Fruit fly (Drosophila melanogaster) whole organism, embryonic: Measurements from ENCODE around the gene Sse.

Source experiments
- BEAF-32 ChIP-seq: fragments of 200-800 bp; sonication (Bioruptor generic); optimal IDR thresholded peaks from 3 replicates; lab custom pipeline; 2017; ENCODE audit warnings: missing biosample characterization, missing genetic modification characterization, mild to moderate bottlenecking, moderate library complexity, missing genetic modification reagents
- CG10209 ChIP-seq: fragments of 200-800 bp; sonication (Bioruptor generic); optimal IDR thresholded peaks from 3 replicates; lab custom pipeline; 2017; ENCODE audit warnings: missing biosample characterization, mild to moderate bottlenecking, missing genetic modification characterization, missing genetic modification reagents
- CG10431 ChIP-seq: fragments of 200-800 bp; sonication (Bioruptor generic); optimal IDR thresholded peaks from 3 replicates; lab custom pipeline; 2018; ENCODE audit warnings: missing biosample characterization, mild to moderate bottlenecking, missing genetic modification characterization
- CG10462 ChIP-seq: fragments of 200-800 bp; sonication (Bioruptor generic); optimal IDR thresholded peaks from 2 replicates; lab custom pipeline; 2016; ENCODE audit warnings: missing biosample characterization, missing genetic modification characterization
- CG11085 ChIP-seq: fragments of 200-800 bp; sonication (Bioruptor generic); IDR thresholded peaks from 2 replicates; pipeline ENCODE4 v1.3.6; 2022; ENCODE audit warnings: missing biosample characterization, missing genetic modification characterization
- CG11695 ChIP-seq: fragments of 200-800 bp; sonication (Bioruptor generic); IDR thresholded peaks from 3 replicates; pipeline ENCODE4 v1.3.6; 2022; ENCODE audit warnings: missing biosample characterization, missing genetic modification characterization
- CG12219 ChIP-seq: fragments of 200-800 bp; sonication (Bioruptor generic); optimal IDR thresholded peaks from 3 replicates; lab custom pipeline; 2018; ENCODE audit warnings: missing biosample characterization, mild to moderate bottlenecking, missing genetic modification characterization
- CG12744 ChIP-seq: fragments of 200-800 bp; sonication (Bioruptor generic); optimal IDR thresholded peaks from 2 replicates; lab custom pipeline; 2016; ENCODE audit warnings: missing biosample characterization, missing genetic modification characterization
- CG13624 ChIP-seq: fragments of 200-800 bp; sonication (Bioruptor generic); optimal IDR thresholded peaks from 2 replicates; lab custom pipeline; 2016; ENCODE audit warnings: missing biosample characterization, missing genetic modification characterization
- CG14050 ChIP-seq: fragments of 200-800 bp; sonication (Bioruptor generic); IDR thresholded peaks from 3 replicates; pipeline ENCODE4 v1.3.6; 2022; ENCODE audit warnings: missing biosample characterization, missing genetic modification characterization
- CG15514 ChIP-seq: fragments of 200-800 bp; sonication (Bioruptor generic); optimal IDR thresholded peaks from 3 replicates; lab custom pipeline; 2017; ENCODE audit warnings: missing biosample characterization, missing genetic modification characterization, mild to moderate bottlenecking, moderate library complexity, missing genetic modification reagents
- CG1602 ChIP-seq: fragments of 200-800 bp; sonication (Bioruptor generic); optimal IDR thresholded peaks from 3 replicates; lab custom pipeline; 2016; ENCODE audit warnings: missing biosample characterization, missing genetic modification characterization
- CG17186 ChIP-seq: fragments of 200-800 bp; sonication (Bioruptor generic); optimal IDR thresholded peaks from 3 replicates; lab custom pipeline; 2017; ENCODE audit warnings: missing biosample characterization, missing genetic modification reagents, missing genetic modification characterization
- CG31365 ChIP-seq: fragments of 200-800 bp; sonication (Bioruptor generic); optimal IDR thresholded peaks from 2 replicates; lab custom pipeline; 2018; ENCODE audit warnings: missing biosample characterization, mild to moderate bottlenecking, missing genetic modification characterization
- CG3726 ChIP-seq: fragments of 200-800 bp; sonication (Bioruptor generic); IDR thresholded peaks from 3 replicates; pipeline ENCODE4, ENCODE4 v1.3.6; 2022; ENCODE audit warnings: missing biosample characterization, missing genetic modification characterization
- CG43689 ChIP-seq: fragments of 200-800 bp; sonication (Bioruptor generic); IDR thresholded peaks from 2 replicates; pipeline ENCODE4 v1.3.6; 2022; ENCODE audit warnings: missing biosample characterization, missing genetic modification characterization
- CG6813 ChIP-seq: fragments of 200-800 bp; sonication (Bioruptor generic); optimal IDR thresholded peaks from 2 replicates; lab custom pipeline; 2017; ENCODE audit warnings: missing biosample characterization, missing genetic modification characterization, mild to moderate bottlenecking, moderate library complexity, missing genetic modification reagents
- CG7745 ChIP-seq: fragments of 200-800 bp; sonication (Bioruptor generic); optimal IDR thresholded peaks from 2 replicates; lab custom pipeline; 2018; ENCODE audit warnings: missing biosample characterization, mild to moderate bottlenecking, missing genetic modification characterization, moderate library complexity
- CrebB ChIP-seq: fragments of 200-800 bp; sonication (Bioruptor generic); optimal IDR thresholded peaks from 3 replicates; lab custom pipeline; 2018; ENCODE audit warnings: missing biosample characterization, mild to moderate bottlenecking, missing genetic modification characterization
- Dfd ChIP-seq, 2 experiments: fragments of >200 bp; optimal IDR thresholded peaks; 2 replicates each; lab custom pipeline; 2017; ENCODE audit warnings: missing biosample characterization in 2 of 2, missing genetic modification characterization in 2 of 2
- Eip74EF ChIP-seq, 2 experiments: fragments of 200-800 bp in 1 of 2; fragments of >200 bp in 1 of 2; sonication (Bioruptor generic) in 1 of 2; optimal IDR thresholded peaks; 2 replicates each; lab custom pipeline; 2017 to 2019; ENCODE audit warnings: missing biosample characterization in 2 of 2, missing genetic modification characterization in 2 of 2, mild to moderate bottlenecking in 1 of 2, moderate library complexity in 1 of 2
- HLH4C ChIP-seq: fragments of 200-800 bp; sonication (Bioruptor generic); IDR thresholded peaks from 3 replicates; pipeline ENCODE4 v1.3.6; 2022; ENCODE audit warnings: missing biosample characterization, missing genetic modification characterization; ENCODE audit not compliant: partially characterized antibody
- MESR4 ChIP-seq: fragments of 200-800 bp; sonication (Bioruptor generic); optimal IDR thresholded peaks from 2 replicates; lab custom pipeline; 2018; ENCODE audit warnings: missing biosample characterization, mild to moderate bottlenecking, missing genetic modification characterization, moderate library complexity
- Max ChIP-seq: fragments of 200-800 bp; sonication (Bioruptor generic); optimal IDR thresholded peaks from 2 replicates; lab custom pipeline; 2016; ENCODE audit warnings: missing biosample characterization, mild to moderate bottlenecking, missing genetic modification characterization
- Meics ChIP-seq: fragments of 200-800 bp; sonication (Bioruptor generic); optimal IDR thresholded peaks from 2 replicates; lab custom pipeline; 2017; ENCODE audit warnings: missing biosample characterization, mild to moderate bottlenecking, missing genetic modification characterization
- NC2β ChIP-seq: fragments of 200-800 bp; sonication (Bioruptor generic); optimal IDR thresholded peaks from 2 replicates; lab custom pipeline; 2016; ENCODE audit warnings: missing biosample characterization, missing genetic modification characterization
- Nf-YB ChIP-seq: fragments of 200-800 bp; sonication (Bioruptor generic); optimal IDR thresholded peaks from 3 replicates; lab custom pipeline; 2019; ENCODE audit warnings: missing biosample characterization, mild to moderate bottlenecking, missing genetic modification characterization, moderate library complexity
- Poxn ChIP-seq: fragments of 200-800 bp; sonication (Bioruptor generic); IDR thresholded peaks from 2 replicates; pipeline ENCODE4 v1.3.6; 2022; ENCODE audit warnings: missing biosample characterization, missing genetic modification characterization
- Six4 ChIP-seq: fragments of 200-800 bp; sonication (Bioruptor generic); optimal IDR thresholded peaks from 2 replicates; lab custom pipeline; 2016; ENCODE audit warnings: missing biosample characterization, missing genetic modification characterization
- Tbp ChIP-seq: fragments of >200 bp; optimal IDR thresholded peaks from 2 replicates; lab custom pipeline; 2018; ENCODE audit warnings: missing biosample characterization, missing genetic modification characterization
- Xrp1 ChIP-seq: fragments of 200-800 bp; sonication (Bioruptor generic); IDR thresholded peaks from 2 replicates; pipeline ENCODE4 v1.3.6; 2022; ENCODE audit warnings: missing biosample characterization, missing genetic modification characterization
- amos ChIP-seq: fragments of 200-800 bp; sonication (Bioruptor generic); IDR thresholded peaks from 2 replicates; pipeline ENCODE4 v1.3.6; 2022; ENCODE audit warnings: missing biosample characterization, missing genetic modification characterization; ENCODE audit not compliant: partially characterized antibody
- az2 ChIP-seq: fragments of 200-800 bp; sonication (Bioruptor generic); optimal IDR thresholded peaks from 3 replicates; lab custom pipeline; 2016; ENCODE audit warnings: missing biosample characterization, missing genetic modification characterization
- bcd ChIP-seq: fragments of 200-800 bp; sonication (Bioruptor generic); optimal IDR thresholded peaks from 2 replicates; lab custom pipeline; 2017; ENCODE audit warnings: missing biosample characterization, mild to moderate bottlenecking, missing genetic modification characterization
- caup ChIP-seq: fragments of 200-800 bp; sonication (Bioruptor generic); optimal IDR thresholded peaks from 3 replicates; lab custom pipeline; 2017; ENCODE audit warnings: missing biosample characterization, mild to moderate bottlenecking, missing genetic modification characterization, moderate library complexity; ENCODE audit not compliant: severe bottlenecking
- croc ChIP-seq: fragments of 200-800 bp; sonication (Bioruptor generic); conservative IDR thresholded peaks from 3 replicates; pipeline ENCODE4 v1.3.6; 2022; ENCODE audit warnings: missing biosample characterization, missing genetic modification characterization
- dm ChIP-seq: fragments of 200-800 bp; sonication (Bioruptor generic); optimal IDR thresholded peaks from 3 replicates; lab custom pipeline; 2016; ENCODE audit warnings: missing biosample characterization, missing genetic modification characterization
- dmrt11E ChIP-seq: fragments of 200-800 bp; sonication (Bioruptor generic); optimal IDR thresholded peaks from 3 replicates; lab custom pipeline; 2018; ENCODE audit warnings: missing biosample characterization, mild to moderate bottlenecking, missing genetic modification characterization, moderate library complexity
- grau ChIP-seq: fragments of 200-800 bp; optimal IDR thresholded peaks from 3 replicates; lab custom pipeline; 2019; ENCODE audit warnings: missing biosample characterization, mild to moderate bottlenecking, missing genetic modification characterization, moderate library complexity
- insv ChIP-seq, 2 experiments: fragments of 200-800 bp; sonication (Bioruptor generic); optimal IDR thresholded peaks; 3 replicates each; lab custom pipeline; 2016 to 2018; ENCODE audit warnings: missing biosample characterization in 2 of 2, missing genetic modification characterization in 2 of 2
- jigr1 ChIP-seq: fragments of 200-800 bp; sonication (Bioruptor generic); IDR thresholded peaks from 3 replicates; pipeline ENCODE4 v1.3.6; 2022; ENCODE audit warnings: missing biosample characterization, missing genetic modification characterization
- jing ChIP-seq: fragments of 200-800 bp; sonication (Bioruptor generic); optimal IDR thresholded peaks from 2 replicates; lab custom pipeline; 2018; ENCODE audit warnings: missing biosample characterization, mild to moderate bottlenecking, missing genetic modification characterization
- ken ChIP-seq: fragments of 200-800 bp; sonication (Bioruptor generic); IDR thresholded peaks from 3 replicates; pipeline ENCODE4 v1.3.6; 2022; ENCODE audit warnings: missing biosample characterization, missing genetic modification characterization
- lilli ChIP-seq: fragments of 200-800 bp; sonication (Bioruptor generic); optimal IDR thresholded peaks from 3 replicates; lab custom pipeline; 2016; ENCODE audit warnings: missing biosample characterization, missing genetic modification characterization
- nau ChIP-seq: fragments of 200-800 bp; sonication (Bioruptor generic); optimal IDR thresholded peaks from 3 replicates; lab custom pipeline; 2017; ENCODE audit warnings: missing biosample characterization, mild to moderate bottlenecking, missing genetic modification characterization, missing genetic modification reagents
- nerfin-1 ChIP-seq: fragments of 200-800 bp; sonication (Bioruptor generic); optimal IDR thresholded peaks from 3 replicates; lab custom pipeline; 2019; ENCODE audit warnings: missing biosample characterization, mild to moderate bottlenecking, missing genetic modification characterization, moderate library complexity
- ro ChIP-seq: fragments of 200-800 bp; sonication (Bioruptor generic); IDR thresholded peaks from 2 replicates; pipeline ENCODE4 v1.3.6; 2022; ENCODE audit warnings: missing biosample characterization, missing genetic modification characterization
- row ChIP-seq: fragments of 200-800 bp; sonication (Bioruptor generic); IDR thresholded peaks from 3 replicates; pipeline ENCODE4 v1.3.6; 2022; ENCODE audit warnings: missing biosample characterization, missing genetic modification characterization
- run ChIP-seq: fragments of 200-800 bp; sonication (Bioruptor generic); optimal IDR thresholded peaks from 3 replicates; lab custom pipeline; 2018; ENCODE audit warnings: missing biosample characterization, mild to moderate bottlenecking, missing genetic modification characterization
- tap ChIP-seq: fragments of 200-800 bp; optimal IDR thresholded peaks from 3 replicates; lab custom pipeline; 2019; ENCODE audit warnings: missing biosample characterization, mild to moderate bottlenecking, missing genetic modification characterization, moderate library complexity
- tin ChIP-seq: fragments of 200-800 bp; sonication (Bioruptor generic); optimal IDR thresholded peaks from 3 replicates; lab custom pipeline; 2016; ENCODE audit warnings: missing biosample characterization, missing genetic modification characterization

The Sse gene

DNA sequence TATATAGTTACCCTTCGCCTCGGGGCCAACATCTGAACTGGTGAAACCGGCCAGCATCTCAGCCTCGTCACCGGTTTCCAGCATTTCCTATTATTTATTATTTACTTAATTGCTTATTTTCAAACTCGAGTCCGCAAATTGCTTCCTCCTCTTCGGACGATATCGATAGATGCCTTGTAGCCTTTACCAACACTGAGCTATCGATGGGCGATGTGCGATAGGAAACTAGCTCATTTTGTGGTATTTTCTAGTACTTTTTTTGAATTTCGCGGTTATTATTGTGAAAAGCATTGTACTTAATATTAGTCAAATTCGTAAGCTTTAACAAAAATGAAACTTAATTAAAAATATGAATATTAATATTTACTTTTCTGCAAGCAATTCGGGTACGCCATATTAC, at the start of gene Sse (continued):
- TF ChIP-seq tin (GFP tag; lab: Kevin White, UChicago) = peak; percentile 10
- no peak for TF ChIP-seq nerfin-1 (tag; lab: Kevin White, UChicago)
- TF ChIP-seq az2 (GFP tag; lab: Kevin White, UChicago) = no peak
- TF ChIP-seq ken (GFP tag; lab: Robert Waterston, UW) = no peak
- no peak for TF ChIP-seq caup (GFP tag; lab: Kevin White, UChicago)
- TF ChIP-seq CG6813 (GFP tag; lab: Kevin White, UChicago) = no peak
- TF ChIP-seq Meics (GFP tag; lab: Kevin White, UChicago) = no peak
- no peak for TF ChIP-seq bcd (GFP tag; lab: Kevin White, UChicago)
- TF ChIP-seq CG10462 = no peak
- no peak for TF ChIP-seq CG3726 (GFP tag; lab: Robert Waterston, UW)
- TF ChIP-seq HLH4C (GFP tag; lab: Robert Waterston, UW) = peak; percentile 82
- no peak for TF ChIP-seq ro (GFP tag; lab: Robert Waterston, UW)
- no peak for TF ChIP-seq insv (GFP tag; optimal IDR thresholded peaks at IDR 0.05; lab: Kevin White, UChicago)
- TF ChIP-seq lilli (GFP tag; lab: Kevin White, UChicago) = no peak
- TF ChIP-seq CG43689 (GFP tag; lab: Robert Waterston, UW) = no peak
- peak; percentile 98 for TF ChIP-seq CG15514 (GFP tag; lab: Kevin White, UChicago)
- no peak for TF ChIP-seq Six4 (GFP tag; lab: Kevin White, UChicago)
- no peak for TF ChIP-seq grau (tag; lab: Kevin White, UChicago)
- TF ChIP-seq CG17186 (GFP tag; lab: Kevin White, UChicago) = peak; percentile 32
- peak; percentile 75 for TF ChIP-seq BEAF-32
- TF ChIP-seq CG11085 (GFP tag; lab: Robert Waterston, UW) = no peak
- TF ChIP-seq Nf-YB (GFP tag; lab: Kevin White, UChicago) = no peak
- no peak for TF ChIP-seq CG13624 (GFP tag; lab: Kevin White, UChicago)
- TF ChIP-seq CG10431 (GFP tag; lab: Kevin White, UChicago) = no peak
- TF ChIP-seq CG11695 (GFP tag; lab: Robert Waterston, UW) = no peak
- TF ChIP-seq CG31365 (tag; lab: Kevin White, UChicago) = no peak
- no peak for TF ChIP-seq Dfd (GFP tag; optimal IDR thresholded peaks at IDR 0.05; lab: Kevin White, UChicago)
- no peak for TF ChIP-seq jigr1 (GFP tag; lab: Robert Waterston, UW)
- no peak for TF ChIP-seq CG12744 (GFP tag; lab: Kevin White, UChicago)
- no peak for TF ChIP-seq Max (GFP tag; lab: Kevin White, UChicago)
- TF ChIP-seq Eip74EF (GFP tag; optimal IDR thresholded peaks at IDR 0.05; lab: Kevin White, UChicago) = peak in 1 of 2 experiments; percentile 14
- no peak for TF ChIP-seq CG12219 (GFP tag; lab: Kevin White, UChicago)
- no peak for TF ChIP-seq run (tag; lab: Kevin White, UChicago)
- peak; percentile 89 for TF ChIP-seq amos (GFP tag; lab: Robert Waterston, UW)
- no peak for TF ChIP-seq Poxn
- TF ChIP-seq CrebB = no peak
- TF ChIP-seq Xrp1 (GFP tag; lab: Robert Waterston, UW) = no peak
- no peak; the same call in 2 of the 3 replicates for TF ChIP-seq row (GFP tag; lab: Robert Waterston, UW)
- no peak for TF ChIP-seq CG1602 (GFP tag; lab: Kevin White, UChicago)
- TF ChIP-seq CG7745 (tag; lab: Kevin White, UChicago) = no peak
- no peak for TF ChIP-seq croc (GFP tag; lab: Robert Waterston, UW)
- TF ChIP-seq dmrt11E (tag; lab: Kevin White, UChicago) = no peak
- TF ChIP-seq tap (tag; lab: Kevin White, UChicago) = no peak
- TF ChIP-seq jing = no peak
- TF ChIP-seq NC2β = no peak
- no peak for TF ChIP-seq Tbp (GFP tag; lab: Kevin White, UChicago)
- TF ChIP-seq CG14050 (GFP tag; lab: Robert Waterston, UW) = no peak
- TF ChIP-seq nau (GFP tag; lab: Kevin White, UChicago) = no peak
- TF ChIP-seq dm (GFP tag; lab: Kevin White, UChicago) = no peak
- TF ChIP-seq MESR4 = no peak
- no peak for TF ChIP-seq CG10209 (GFP tag; lab: Kevin White, UChicago)
